Worm (Caenorhabditis elegans) whole organism, late embryonic: ENCODE data around the gene rga-8.

Experiments
- ama-1 ChIP-seq: fragments of 150-350 bp; optimal IDR thresholded peaks from 2 replicates; lab custom pipeline; 2014
- ceh-9 ChIP-seq: sonication (generic microtip); optimal IDR thresholded peaks from 2 replicates; lab custom pipeline; 2016; ENCODE audit warnings: mild to moderate bottlenecking, missing genetic modification characterization, inconsistent platforms, missing compliant biosample characterization
- pag-3 ChIP-seq: sonication (generic microtip); optimal IDR thresholded peaks from 2 replicates; lab custom pipeline; 2016; ENCODE audit warnings: missing compliant biosample characterization, missing genetic modification characterization, borderline replicate concordance

DNA sequence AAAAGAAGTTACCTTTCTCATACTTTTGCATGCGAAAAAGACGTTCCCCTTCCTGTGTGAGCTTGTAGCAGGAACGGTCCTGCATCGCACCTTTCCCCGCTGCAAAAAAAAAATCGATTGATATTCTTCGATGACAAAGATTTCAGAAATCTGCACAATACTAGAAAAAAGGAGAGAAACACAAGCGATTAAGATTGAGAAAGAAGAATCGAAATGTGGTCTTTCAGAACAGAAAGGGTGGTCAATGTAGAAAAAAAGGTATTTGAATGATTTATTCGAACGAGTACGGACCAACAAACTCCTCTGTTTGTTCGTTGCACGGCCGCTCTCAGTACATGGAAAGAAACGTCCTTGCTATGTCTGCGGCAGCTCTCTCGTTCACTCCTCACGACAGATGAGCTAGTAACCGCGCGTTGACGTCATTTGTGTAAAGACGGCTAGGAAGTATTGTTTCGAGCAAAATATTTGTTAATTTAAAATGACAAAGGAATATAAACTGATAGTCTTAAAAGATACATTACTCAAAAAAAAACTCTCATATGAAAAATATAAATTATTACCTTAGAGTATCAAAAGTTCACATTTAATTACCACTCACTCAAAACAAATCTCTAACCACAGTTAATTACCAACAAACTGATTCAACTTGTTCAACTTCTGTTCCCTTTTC, 18.5 kb upstream of the rga-8 start, which contains the start of gene ift-81:
- TF ChIP-seq pag-3 (no peak), ama-1 (lab: Kevin White, UChicago) (no peak), ceh-9 (tag; lab: Kevin White, UChicago) (no peak)
